Fruit fly (Drosophila melanogaster) whole organism: ENCODE results near the gene CG1910.

Experiments
- pan ChIP-seq: fragments of >200 bp; optimal IDR thresholded peaks from 2 replicates; lab custom pipeline; 2017
- usp ChIP-seq: fragments of >200 bp; optimal IDR thresholded peaks from 2 replicates; lab custom pipeline; 2017; ENCODE audit warnings: missing biosample characterization, missing genetic modification characterization, mixed read lengths

DNA sequence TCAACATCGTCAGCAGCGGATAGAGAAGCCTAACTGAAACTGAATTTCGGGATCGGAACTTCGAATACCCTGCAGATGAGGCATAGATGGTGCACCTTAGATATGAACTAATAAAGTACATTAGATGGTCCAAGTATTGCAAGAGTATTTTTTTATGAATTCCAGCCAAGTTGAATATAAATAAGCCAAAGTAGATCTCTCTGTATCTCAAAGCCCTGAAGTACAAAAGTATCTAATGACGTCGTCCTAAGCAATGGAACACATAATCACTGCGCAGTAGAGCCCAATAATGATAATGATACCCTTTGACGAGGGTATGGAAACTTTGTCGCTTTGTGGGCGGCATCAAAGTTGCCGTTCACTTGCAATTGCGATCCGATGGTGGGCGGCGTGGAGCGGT, 37.7 kb upstream of the CG1910 start:
- no peak for TF ChIP-seq pan
- no peak for TF ChIP-seq usp (GFP tag; lab: Kevin White, UChicago)
